Worm (Caenorhabditis elegans) whole organism, L4/young adult: Measurements from ENCODE around the gene K10D11.6.

Source experiments
- W03F9.2 ChIP-seq: fragments of 150-350 bp; optimal IDR thresholded peaks from 2 replicates; lab custom pipeline; 2014; ENCODE audit warnings: missing biosample characterization, missing genetic modification characterization
- him-1 ChIP-seq: sonication (generic microtip); optimal IDR thresholded peaks from 2 replicates; lab custom pipeline; 2016; ENCODE audit warnings: missing genotype, missing genetic modification reagents, missing genetic modification characterization, missing compliant biosample characterization

- TF ChIP-seq him-1 (tag; lab: Kevin White, UChicago) (no peak), W03F9.2 (no peak)
These were observed 46.6 kb downstream of the K10D11.6 start, which contains the start of gene dct-19 for ce11 chrIV:12942633-12943032.
